Worm (Caenorhabditis elegans) whole organism, young adult: ENCODE results near the gene msrp-3.

ENCODE experiments used
- C17E4.6 ChIP-seq: fragments of 200-800 bp; sonication (Bioruptor generic); IDR thresholded peaks from 2 replicates; pipeline ENCODE4 v1.3.6; 2022; ENCODE audit warnings: missing genetic modification reagents, missing genetic modification characterization, missing compliant biosample characterization
- F49E8.2 ChIP-seq: sonication (generic microtip); optimal IDR thresholded peaks from 3 replicates; lab custom pipeline; 2017; ENCODE audit warnings: missing genetic modification characterization, mild to moderate bottlenecking, missing compliant biosample characterization, antibody characterized with exemption, moderate library complexity; ENCODE audit not compliant: insufficient read depth
- F57A8.1 ChIP-seq: fragments of 200-800 bp; sonication (Bioruptor generic); optimal IDR thresholded peaks from 2 replicates; lab custom pipeline; 2018; ENCODE audit warnings: mild to moderate bottlenecking, missing genetic modification characterization, moderate library complexity, missing compliant biosample characterization
- lsy-27 ChIP-seq: sonication (generic microtip); optimal IDR thresholded peaks from 2 replicates; lab custom pipeline; 2017; ENCODE audit warnings: missing genetic modification characterization, mild to moderate bottlenecking, missing compliant biosample characterization, antibody characterized with exemption, missing genotype, borderline replicate concordance; ENCODE audit not compliant: insufficient read depth
- nfyb-1 ChIP-seq: fragments of 200-800 bp; sonication (Bioruptor generic); IDR thresholded peaks from 2 replicates; pipeline ENCODE4 v1.3.6; 2022; ENCODE audit warnings: missing genetic modification reagents, missing genetic modification characterization, missing compliant biosample characterization
- snpc-1.3 ChIP-seq: sonication (generic microtip); optimal IDR thresholded peaks from 2 replicates; lab custom pipeline; 2017; ENCODE audit warnings: missing genetic modification characterization, mild to moderate bottlenecking, missing compliant biosample characterization, antibody characterized with exemption, moderate library complexity, missing genotype, missing genetic modification reagents; ENCODE audit not compliant: insufficient read depth
- snpc-4 ChIP-seq, 5 experiments: fragments of 150-350 bp in 1 of 5; sonication (generic microtip) in 4 of 5; optimal IDR thresholded peaks; 2 replicates each; lab custom pipeline; 2014 to 2018; ENCODE audit warnings: missing genetic modification characterization in 5 of 5, missing biosample characterization in 3 of 5, antibody characterized with exemption in 2 of 5, mild to moderate bottlenecking in 2 of 5, missing compliant biosample characterization in 2 of 5, missing genotype in 2 of 5, moderate library complexity in 2 of 5, missing genetic modification reagents in 1 of 5
- unc-62 ChIP-seq: fragments of 150-350 bp; optimal IDR thresholded peaks from 2 replicates; lab custom pipeline; 2014; ENCODE audit warnings: missing biosample characterization, missing genetic modification reagents, missing genetic modification characterization

ce11 chrII:808457-808856, 6.2 kb downstream of the msrp-3 start, which contains the start of gene F46F5.11:
- TF ChIP-seq lsy-27 (tag; lab: Kevin White, UChicago): no peak
- no peak for TF ChIP-seq snpc-4 (GFP tag; optimal IDR thresholded peaks at IDR 0.05; lab: Kevin White, UChicago)
- no peak for TF ChIP-seq snpc-4 (tag; optimal IDR thresholded peaks at IDR 0.05; lab: Kevin White, UChicago)
- TF ChIP-seq unc-62: no peak
- TF ChIP-seq C17E4.6 (GFP tag; lab: Robert Waterston, UW): no peak
- no peak for TF ChIP-seq F49E8.2
- no peak for TF ChIP-seq nfyb-1
- TF ChIP-seq snpc-1.3 (tag; lab: Kevin White, UChicago): no peak
- no peak for TF ChIP-seq F57A8.1
